Fruit fly (Drosophila melanogaster) whole organism, adult: Measurements from ENCODE around the gene CG46468.

Source experiments
- CG11617 ChIP-seq: fragments of 200-800 bp; sonication (Bioruptor generic); optimal IDR thresholded peaks from 2 replicates; lab custom pipeline; 2017; ENCODE audit warnings: mild to moderate bottlenecking, missing biosample characterization, missing genetic modification reagents, missing genetic modification characterization
- CG12768 ChIP-seq: fragments of 200-800 bp; sonication (Bioruptor generic); optimal IDR thresholded peaks from 2 replicates; lab custom pipeline; 2017; ENCODE audit warnings: missing biosample characterization, missing genetic modification characterization, mild to moderate bottlenecking, moderate library complexity, missing genetic modification reagents
- CG14711 ChIP-seq: fragments of 200-800 bp; sonication (Bioruptor generic); optimal IDR thresholded peaks from 2 replicates; lab custom pipeline; 2018; ENCODE audit warnings: missing biosample characterization, mild to moderate bottlenecking, missing genetic modification characterization, moderate library complexity
- CG1620 ChIP-seq: fragments of 200-800 bp; sonication (Bioruptor generic); optimal IDR thresholded peaks from 2 replicates; lab custom pipeline; 2016; ENCODE audit warnings: missing biosample characterization, missing genetic modification characterization
- CG33017 ChIP-seq: fragments of 200-800 bp; sonication (Bioruptor generic); optimal IDR thresholded peaks from 2 replicates; lab custom pipeline; 2018; ENCODE audit warnings: missing biosample characterization, mild to moderate bottlenecking, missing genetic modification characterization, moderate library complexity
- CG5204 ChIP-seq: fragments of 200-800 bp; sonication (Bioruptor generic); optimal IDR thresholded peaks from 2 replicates; lab custom pipeline; 2016; ENCODE audit warnings: missing biosample characterization, missing genetic modification characterization
- CG7045 ChIP-seq: fragments of 200-800 bp; sonication (Bioruptor generic); optimal IDR thresholded peaks from 2 replicates; lab custom pipeline; 2017; ENCODE audit warnings: missing biosample characterization, mild to moderate bottlenecking, missing genetic modification characterization
- CG7101 ChIP-seq: fragments of 200-800 bp; sonication (Bioruptor generic); optimal IDR thresholded peaks from 2 replicates; lab custom pipeline; 2018; ENCODE audit warnings: missing biosample characterization, mild to moderate bottlenecking, missing genetic modification characterization, moderate library complexity
- Clk ChIP-seq: fragments of 200-800 bp; sonication (Bioruptor generic); optimal IDR thresholded peaks from 2 replicates; lab custom pipeline; 2017; ENCODE audit warnings: missing biosample characterization, missing genetic modification characterization
- Crg-1 ChIP-seq: fragments of 200-800 bp; sonication (Bioruptor generic); optimal IDR thresholded peaks from 2 replicates; lab custom pipeline; 2016; ENCODE audit warnings: missing biosample characterization, missing genetic modification characterization
- Hr96 ChIP-seq: fragments of 200-800 bp; sonication (Bioruptor generic); optimal IDR thresholded peaks from 2 replicates; lab custom pipeline; 2016; ENCODE audit warnings: missing biosample characterization, missing genetic modification characterization
- Mnt ChIP-seq: fragments of 200-800 bp; sonication (Bioruptor generic); optimal IDR thresholded peaks from 2 replicates; lab custom pipeline; 2016; ENCODE audit warnings: missing biosample characterization, mild to moderate bottlenecking, missing genetic modification characterization
- bab1 ChIP-seq: fragments of 200-800 bp; sonication (Bioruptor generic); optimal IDR thresholded peaks from 3 replicates; lab custom pipeline; 2019; ENCODE audit warnings: missing biosample characterization, mild to moderate bottlenecking, missing genetic modification characterization, moderate library complexity
- cic ChIP-seq: fragments of 200-800 bp; sonication (Bioruptor generic); optimal IDR thresholded peaks from 2 replicates; lab custom pipeline; 2017; ENCODE audit warnings: missing biosample characterization, mild to moderate bottlenecking, missing genetic modification characterization, moderate library complexity
- cnc ChIP-seq, 2 experiments: fragments of >200 bp; optimal IDR thresholded peaks; 2 replicates each; lab custom pipeline; 2017
- kay ChIP-seq: fragments of 200-800 bp; sonication (Bioruptor generic); peaks from one replicate; lab custom pipeline; 2016; ENCODE audit warnings: missing biosample characterization, missing genetic modification characterization, borderline replicate concordance
- ovo ChIP-seq: fragments of 200-800 bp; sonication (Bioruptor generic); optimal IDR thresholded peaks from 2 replicates; lab custom pipeline; 2016; ENCODE audit warnings: missing biosample characterization, missing genetic modification characterization
- pad ChIP-seq: fragments of 200-800 bp; sonication (Bioruptor generic); optimal IDR thresholded peaks from 3 replicates; lab custom pipeline; 2017; ENCODE audit warnings: missing biosample characterization, missing genetic modification characterization, mild to moderate bottlenecking, moderate library complexity, missing genetic modification reagents
- tj ChIP-seq: fragments of 200-800 bp; sonication (Bioruptor generic); optimal IDR thresholded peaks from 3 replicates; lab custom pipeline; 2017; ENCODE audit warnings: missing biosample characterization, mild to moderate bottlenecking, missing genetic modification characterization, moderate library complexity
- toe ChIP-seq: fragments of 200-800 bp; sonication (Bioruptor generic); optimal IDR thresholded peaks from 2 replicates; lab custom pipeline; 2016; ENCODE audit warnings: missing biosample characterization, missing genetic modification characterization

CG46468 gene

DNA sequence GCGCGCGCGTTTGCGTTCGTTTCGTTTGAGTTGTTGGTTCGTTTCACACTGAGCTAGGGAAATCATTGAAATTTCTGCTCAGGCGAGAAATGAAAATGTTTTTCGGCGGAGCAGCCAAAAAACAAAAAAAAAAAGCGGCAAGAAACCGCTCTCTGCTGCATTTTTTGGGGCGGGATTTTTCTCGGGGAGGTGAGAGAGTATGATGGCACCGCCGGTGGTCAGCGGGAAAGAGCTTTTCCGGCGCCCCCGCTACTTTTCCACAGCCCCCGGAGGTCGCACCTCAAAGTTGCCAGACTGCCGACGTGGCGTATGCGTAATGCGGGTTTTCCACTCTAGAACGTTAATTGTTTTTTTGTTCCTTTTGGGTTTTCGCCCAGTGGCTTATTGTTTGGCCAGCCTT is at the start of gene CG46468:
CG46468 (minus strand) TSS at position 52 of the 400 bp plus-strand sequence.
- no peak for TF ChIP-seq CG5204 (GFP tag; lab: Kevin White, UChicago)
- no peak for TF ChIP-seq toe
- no peak for TF ChIP-seq cnc (optimal IDR thresholded peaks at IDR 0.05; lab: Kevin White, UChicago)
- no peak for TF ChIP-seq CG14711 (tag; lab: Kevin White, UChicago)
- no peak for TF ChIP-seq CG1620 (GFP tag; lab: Kevin White, UChicago)
- no peak for TF ChIP-seq CG7045 (GFP tag; lab: Kevin White, UChicago)
- no peak for TF ChIP-seq CG12768 (GFP tag; lab: Kevin White, UChicago)
- TF ChIP-seq Clk (GFP tag; lab: Kevin White, UChicago), result no peak
- no peak for TF ChIP-seq CG7101 (tag; lab: Kevin White, UChicago)
- no peak for TF ChIP-seq CG33017
- TF ChIP-seq ovo (GFP tag; lab: Kevin White, UChicago), result no peak
- TF ChIP-seq pad (GFP tag; lab: Kevin White, UChicago), result no peak
- TF ChIP-seq Hr96, result no peak
- no peak for TF ChIP-seq kay (GFP tag; lab: Kevin White, UChicago)
- no peak for TF ChIP-seq bab1
- TF ChIP-seq CG11617, result no peak
- TF ChIP-seq Mnt (GFP tag; lab: Kevin White, UChicago), result no peak

DNA sequence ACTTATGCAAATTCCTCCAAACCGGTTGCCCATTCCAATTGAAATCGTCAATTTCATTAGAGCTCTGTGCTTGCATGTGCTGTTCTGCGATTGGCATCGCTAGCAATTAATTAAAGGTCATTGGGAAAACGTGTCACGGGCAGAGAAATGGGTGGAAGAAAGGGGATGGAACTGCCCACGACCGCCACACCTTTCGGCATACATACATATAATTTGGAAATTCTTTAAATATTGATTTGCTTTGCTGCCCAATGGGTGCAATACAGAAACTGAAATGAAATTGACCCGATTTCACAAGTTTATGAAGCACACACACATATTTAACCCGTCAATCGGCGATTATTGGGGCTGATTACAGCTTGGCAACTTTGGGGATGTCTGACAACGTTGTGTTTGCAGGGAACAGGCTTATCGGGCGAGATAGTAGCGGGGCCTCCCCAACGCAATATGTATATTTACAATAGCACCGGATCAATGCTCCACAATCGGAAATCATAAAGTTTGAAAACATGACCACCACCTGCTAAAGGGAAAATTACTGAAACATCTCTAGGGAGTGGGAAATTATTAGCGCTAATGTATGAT is 49.5 kb upstream of the CG46468 start:
- no peak for TF ChIP-seq Hr96
- TF ChIP-seq cic, result peak; percentile 40
- peak in 1 of 2 experiments; percentile 54 for TF ChIP-seq cnc (optimal IDR thresholded peaks at IDR 0.05; lab: Kevin White, UChicago)

dm6 chr2L:9613922-9614321 is 48.7 kb upstream of the CG46468 start:
- no peak for TF ChIP-seq CG33017
- peak; percentile 11 for TF ChIP-seq CG7101 (tag; lab: Kevin White, UChicago)
- no peak for TF ChIP-seq Hr96
- peak; percentile 84 for TF ChIP-seq kay (GFP tag; lab: Kevin White, UChicago)
- no peak for TF ChIP-seq pad (GFP tag; lab: Kevin White, UChicago)
- no peak for TF ChIP-seq Crg-1 (GFP tag; lab: Kevin White, UChicago)

dm6 chr2L:9613006-9613690 is 47.9 kb upstream of the CG46468 start, which contains the start of gene Trx2:
Trx2 (plus strand) TSS chr2L:9613166.
- TF ChIP-seq toe (peak; percentile 30), ovo (GFP tag; lab: Kevin White, UChicago) (peak; percentile 48), tj (peak; percentile 27), CG1620 (GFP tag; lab: Kevin White, UChicago) (peak; percentile 58), Crg-1 (GFP tag; lab: Kevin White, UChicago) (peak; percentile 20), CG33017 (peak; percentile 64), CG7101 (tag; lab: Kevin White, UChicago) (no peak), Hr96 (peak; percentile 65), Clk (GFP tag; lab: Kevin White, UChicago) (no peak), bab1 (peak; percentile 46), cic (peak; percentile 61), CG5204 (GFP tag; lab: Kevin White, UChicago) (no peak), CG12768 (GFP tag; lab: Kevin White, UChicago) (peak; percentile 55), CG11617 (peak; percentile 13), Mnt (GFP tag; lab: Kevin White, UChicago) (peak; percentile 77), CG7045 (GFP tag; lab: Kevin White, UChicago) (no peak), kay (GFP tag; lab: Kevin White, UChicago) (peak; percentile 18)

DNA sequence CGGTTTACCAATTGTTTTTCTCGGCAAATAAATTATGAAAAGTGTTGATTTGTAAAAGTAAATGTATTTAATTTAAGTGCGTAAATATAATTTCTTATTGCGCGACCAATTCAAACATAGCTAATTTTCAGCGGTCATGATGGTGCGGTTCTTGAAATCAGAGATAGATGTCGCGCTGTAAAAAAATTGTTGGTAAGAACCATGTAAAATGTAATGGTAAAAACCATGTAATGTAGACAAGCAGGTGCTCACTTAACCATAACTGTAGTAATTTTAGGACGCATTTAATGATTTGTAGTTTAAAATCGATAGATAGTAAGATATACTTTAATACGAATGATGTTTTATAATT is 47.4 kb upstream of the CG46468 start:
- TF ChIP-seq toe, result no peak
- TF ChIP-seq CG12768 (GFP tag; lab: Kevin White, UChicago), result no peak
- TF ChIP-seq cnc (optimal IDR thresholded peaks at IDR 0.05; lab: Kevin White, UChicago), result no peak
- TF ChIP-seq tj, result no peak
- TF ChIP-seq pad (GFP tag; lab: Kevin White, UChicago), result no peak
- TF ChIP-seq kay (GFP tag; lab: Kevin White, UChicago), result no peak
- no peak for TF ChIP-seq CG7045 (GFP tag; lab: Kevin White, UChicago)

- TF ChIP-seq Hr96, result no peak
- TF ChIP-seq CG12768 (GFP tag; lab: Kevin White, UChicago), result no peak
- TF ChIP-seq bab1, result no peak
- no peak for TF ChIP-seq kay (GFP tag; lab: Kevin White, UChicago)
- no peak for TF ChIP-seq CG7045 (GFP tag; lab: Kevin White, UChicago)
- TF ChIP-seq pad (GFP tag; lab: Kevin White, UChicago), result no peak
- no peak for TF ChIP-seq CG5204 (GFP tag; lab: Kevin White, UChicago)
- TF ChIP-seq Crg-1 (GFP tag; lab: Kevin White, UChicago), result no peak
- TF ChIP-seq tj, result no peak
- no peak for TF ChIP-seq toe
- TF ChIP-seq cnc (optimal IDR thresholded peaks at IDR 0.05; lab: Kevin White, UChicago), result no peak
- TF ChIP-seq Clk (GFP tag; lab: Kevin White, UChicago), result no peak
- no peak for TF ChIP-seq CG33017
- no peak for TF ChIP-seq CG11617
Measured at dm6 chr2L:9609337-9609856, 44.2 kb upstream of the CG46468 start.
